Worm (Caenorhabditis elegans) whole organism, L1 larva: ENCODE measurements around the gene cyp-14A1.

ENCODE experiments used
- C16A3.4 ChIP-seq: fragments of 150-350 bp; optimal IDR thresholded peaks from 2 replicates; lab custom pipeline; 2014; ENCODE audit warnings: missing biosample characterization, missing genetic modification characterization
- Y116A8C.19 ChIP-seq: sonication (generic microtip); optimal IDR thresholded peaks from 2 replicates; lab custom pipeline; 2016; ENCODE audit warnings: missing compliant biosample characterization, missing genetic modification characterization, borderline replicate concordance
- alr-1 ChIP-seq: fragments of 200-800 bp; sonication (Bioruptor generic); optimal IDR thresholded peaks from 2 replicates; lab custom pipeline; 2018; ENCODE audit warnings: borderline replicate concordance, mild to moderate bottlenecking, missing genetic modification characterization, missing compliant biosample characterization
- aly-2 ChIP-seq: fragments of 150-350 bp; optimal IDR thresholded peaks from 2 replicates; lab custom pipeline; 2014; ENCODE audit warnings: missing biosample characterization, missing genetic modification characterization
- ama-1 ChIP-seq: fragments of 150-350 bp; optimal IDR thresholded peaks from 2 replicates; lab custom pipeline; 2014
- blmp-1 ChIP-seq: fragments of 150-350 bp; optimal IDR thresholded peaks from 2 replicates; lab custom pipeline; 2014; ENCODE audit warnings: missing biosample characterization, missing genetic modification characterization
- ceh-63 ChIP-seq: fragments of 200-800 bp; sonication (Bioruptor generic); optimal IDR thresholded peaks from 2 replicates; lab custom pipeline; 2018; ENCODE audit warnings: mild to moderate bottlenecking, missing genetic modification characterization, missing compliant biosample characterization
- ceh-8 ChIP-seq: fragments of 200-800 bp; sonication (Bioruptor generic); optimal IDR thresholded peaks from 2 replicates; lab custom pipeline; 2018; ENCODE audit warnings: mild to moderate bottlenecking, missing genetic modification characterization, moderate library complexity, missing compliant biosample characterization
- ceh-82 ChIP-seq, 3 experiments: fragments of 150-350 bp in 1 of 3; sonication (generic microtip) in 2 of 3; optimal IDR thresholded peaks; 2 replicates each; lab custom pipeline; 2014 to 2017; ENCODE audit warnings: missing biosample characterization in 3 of 3, missing genetic modification characterization in 3 of 3
- ceh-88 ChIP-seq: fragments of 200-800 bp; sonication (Bioruptor generic); IDR thresholded peaks from 2 replicates; pipeline ENCODE4 v1.3.6; 2022; ENCODE audit warnings: missing genetic modification characterization, missing compliant biosample characterization
- ceh-90 ChIP-seq: sonication (generic microtip); optimal IDR thresholded peaks from 2 replicates; lab custom pipeline; 2016; ENCODE audit warnings: missing genetic modification characterization, missing compliant biosample characterization
- ces-1 ChIP-seq: fragments of 150-350 bp; optimal IDR thresholded peaks from 2 replicates; lab custom pipeline; 2014; ENCODE audit warnings: missing biosample characterization, missing genetic modification reagents, missing genetic modification characterization
- dsc-1 ChIP-seq: sonication (generic microtip); optimal IDR thresholded peaks from 2 replicates; lab custom pipeline; 2016; ENCODE audit warnings: mild to moderate bottlenecking, missing genetic modification characterization, missing compliant biosample characterization
- efl-3 ChIP-seq: fragments of 200-800 bp; sonication (Bioruptor generic); optimal IDR thresholded peaks from 2 replicates; lab custom pipeline; 2018; ENCODE audit warnings: mild to moderate bottlenecking, missing genetic modification characterization, missing compliant biosample characterization
- egl-13 ChIP-seq: sonication (generic microtip); optimal IDR thresholded peaks from 2 replicates; lab custom pipeline; 2016; ENCODE audit warnings: missing genotype, missing genetic modification reagents, missing genetic modification characterization, missing compliant biosample characterization
- elt-2 ChIP-seq: sonication (generic microtip); optimal IDR thresholded peaks from 2 replicates; lab custom pipeline; 2016; ENCODE audit warnings: missing genetic modification characterization, mild to moderate bottlenecking, inconsistent platforms, missing compliant biosample characterization, missing genetic modification reagents
- ets-5 ChIP-seq: fragments of 200-800 bp; sonication (Bioruptor generic); IDR thresholded peaks from 2 replicates; pipeline ENCODE4 v1.3.6; 2022; ENCODE audit warnings: missing genetic modification characterization, missing compliant biosample characterization
- fkh-10 ChIP-seq: sonication (generic microtip); optimal IDR thresholded peaks from 2 replicates; lab custom pipeline; 2017; ENCODE audit warnings: missing biosample characterization, missing genetic modification reagents, missing genetic modification characterization
- fkh-8 ChIP-seq: sonication (generic microtip); optimal IDR thresholded peaks from 2 replicates; lab custom pipeline; 2016; ENCODE audit warnings: mild to moderate bottlenecking, missing genetic modification characterization, missing compliant biosample characterization
- fos-1 ChIP-seq: fragments of 150-350 bp; optimal IDR thresholded peaks from 2 replicates; lab custom pipeline; 2014; ENCODE audit warnings: missing biosample characterization, missing genetic modification characterization
- grh-1 ChIP-seq: fragments of 200-800 bp; sonication (Bioruptor generic); IDR thresholded peaks from 2 replicates; pipeline ENCODE4 v1.3.6; 2022; ENCODE audit warnings: missing genetic modification reagents, missing genetic modification characterization, missing compliant biosample characterization
- hlh-4 ChIP-seq: sonication (generic microtip); optimal IDR thresholded peaks from 2 replicates; lab custom pipeline; 2016; ENCODE audit warnings: mild to moderate bottlenecking, missing genetic modification characterization, missing compliant biosample characterization
- irx-1 ChIP-seq: sonication (generic microtip); optimal IDR thresholded peaks from 2 replicates; lab custom pipeline; 2016; ENCODE audit warnings: missing genetic modification characterization, missing compliant biosample characterization
- isw-1 ChIP-seq: fragments of 200-800 bp; sonication (Bioruptor generic); IDR thresholded peaks from 2 replicates; pipeline ENCODE4 v1.3.6; 2022; ENCODE audit warnings: missing genetic modification characterization, missing compliant biosample characterization
- jun-1 ChIP-seq: fragments of 150-350 bp; optimal IDR thresholded peaks from 2 replicates; lab custom pipeline; 2014; ENCODE audit warnings: missing biosample characterization, missing genetic modification reagents, missing genetic modification characterization
- lin-14 ChIP-seq: fragments of 200-800 bp; sonication (Bioruptor generic); optimal IDR thresholded peaks from 2 replicates; lab custom pipeline; 2018; ENCODE audit warnings: mild to moderate bottlenecking, missing genetic modification characterization, moderate library complexity, missing compliant biosample characterization
- lin-15B ChIP-seq: fragments of 150-350 bp; sonication (generic microtip); optimal IDR thresholded peaks from 3 replicates; lab custom pipeline; 2014; ENCODE audit warnings: missing biosample characterization, missing genetic modification characterization
- lin-35 ChIP-seq, 2 experiments: fragments of 150-350 bp; optimal IDR thresholded peaks; 2 replicates each; lab custom pipeline; 2014; ENCODE audit warnings: missing biosample characterization in 2 of 2, missing genetic modification characterization in 2 of 2, missing genetic modification reagents in 2 of 2
- lin-39 ChIP-seq: fragments of 150-350 bp; optimal IDR thresholded peaks from 2 replicates; lab custom pipeline; 2014; ENCODE audit warnings: missing biosample characterization, missing genetic modification reagents, missing genetic modification characterization
- lsy-2 ChIP-seq, 2 experiments: fragments of 150-350 bp; optimal IDR thresholded peaks; 2 replicates each; lab custom pipeline; 2014; ENCODE audit warnings: missing biosample characterization in 2 of 2, missing genetic modification characterization in 2 of 2
- nhr-11 ChIP-seq: fragments of 150-350 bp; optimal IDR thresholded peaks from 2 replicates; lab custom pipeline; 2014; ENCODE audit warnings: missing biosample characterization, missing genetic modification characterization
- nhr-12 ChIP-seq: sonication (generic microtip); optimal IDR thresholded peaks from 2 replicates; lab custom pipeline; 2017; ENCODE audit warnings: missing biosample characterization, missing genetic modification characterization
- nhr-19 ChIP-seq: fragments of 200-800 bp; sonication (Bioruptor generic); conservative IDR thresholded peaks from 2 replicates; pipeline ENCODE4 v1.3.6; 2022; ENCODE audit warnings: missing genetic modification characterization, missing compliant biosample characterization
- nhr-20 ChIP-seq: sonication (generic microtip); optimal IDR thresholded peaks from 2 replicates; lab custom pipeline; 2016; ENCODE audit warnings: mild to moderate bottlenecking, missing genetic modification characterization, missing compliant biosample characterization
- nhr-28 ChIP-seq: fragments of 150-350 bp; optimal IDR thresholded peaks from 2 replicates; lab custom pipeline; 2014; ENCODE audit warnings: missing biosample characterization, missing genetic modification characterization
- nhr-47 ChIP-seq: sonication (generic microtip); optimal IDR thresholded peaks from 2 replicates; lab custom pipeline; 2016; ENCODE audit warnings: mild to moderate bottlenecking, missing genetic modification characterization, moderate library complexity, missing compliant biosample characterization
- nhr-76 ChIP-seq: sonication (generic microtip); optimal IDR thresholded peaks from 2 replicates; lab custom pipeline; 2017; ENCODE audit warnings: missing biosample characterization, missing genetic modification characterization
- nhr-77 ChIP-seq: fragments of 150-350 bp; optimal IDR thresholded peaks from 2 replicates; lab custom pipeline; 2014; ENCODE audit warnings: missing biosample characterization, missing genetic modification characterization
- nhr-84 ChIP-seq: sonication (generic microtip); optimal IDR thresholded peaks from 2 replicates; lab custom pipeline; 2017; ENCODE audit warnings: missing biosample characterization, missing genetic modification characterization
- pag-3 ChIP-seq: sonication (generic microtip); optimal IDR thresholded peaks from 2 replicates; lab custom pipeline; 2017; ENCODE audit warnings: missing genetic modification characterization, mild to moderate bottlenecking, missing compliant biosample characterization, antibody characterized with exemption, borderline replicate concordance; ENCODE audit not compliant: insufficient read depth
- pqm-1 ChIP-seq: sonication (generic microtip); optimal IDR thresholded peaks from 3 replicates; lab custom pipeline; 2017; ENCODE audit warnings: missing biosample characterization, missing genetic modification characterization
- rnt-1 ChIP-seq: sonication (generic microtip); optimal IDR thresholded peaks from 2 replicates; lab custom pipeline; 2016; ENCODE audit warnings: mild to moderate bottlenecking, missing genetic modification characterization, moderate library complexity, missing compliant biosample characterization
- skn-1 ChIP-seq: fragments of 150-350 bp; optimal IDR thresholded peaks from 2 replicates; lab custom pipeline; 2014; ENCODE audit warnings: missing biosample characterization, missing genetic modification characterization
- snpc-4 ChIP-seq: fragments of 150-350 bp; optimal IDR thresholded peaks from 2 replicates; lab custom pipeline; 2014; ENCODE audit warnings: missing biosample characterization, missing genetic modification characterization
- sox-4 ChIP-seq: sonication (generic microtip); optimal IDR thresholded peaks from 2 replicates; lab custom pipeline; 2016; ENCODE audit warnings: missing genetic modification characterization, missing compliant biosample characterization
- tlp-1 ChIP-seq: fragments of 150-350 bp; optimal IDR thresholded peaks from 2 replicates; lab custom pipeline; 2014; ENCODE audit warnings: missing biosample characterization, missing genetic modification characterization
- unc-30 ChIP-seq: sonication (generic microtip); optimal IDR thresholded peaks from 2 replicates; lab custom pipeline; 2017; ENCODE audit warnings: missing biosample characterization, missing genetic modification characterization
- unc-62 ChIP-seq: fragments of 150-350 bp; optimal IDR thresholded peaks from 2 replicates; lab custom pipeline; 2014; ENCODE audit warnings: missing biosample characterization, missing genetic modification reagents, missing genetic modification characterization
- unc-86 ChIP-seq: sonication (generic microtip); optimal IDR thresholded peaks from 2 replicates; lab custom pipeline; 2016; ENCODE audit warnings: missing genetic modification characterization, missing compliant biosample characterization
- vab-15 ChIP-seq: sonication (generic microtip); optimal IDR thresholded peaks from 2 replicates; lab custom pipeline; 2017; ENCODE audit warnings: missing genotype, mild to moderate bottlenecking, missing genetic modification characterization, missing compliant biosample characterization
- xbp-1 ChIP-seq: sonication (generic microtip); optimal IDR thresholded peaks from 2 replicates; lab custom pipeline; 2016; ENCODE audit warnings: missing genetic modification characterization, missing compliant biosample characterization
- zag-1 ChIP-seq: fragments of 150-350 bp; optimal IDR thresholded peaks from 2 replicates; lab custom pipeline; 2014; ENCODE audit warnings: missing biosample characterization, missing genetic modification characterization
- ztf-11 ChIP-seq, 2 experiments: sonication (generic microtip); optimal IDR thresholded peaks; 2 replicates each; lab custom pipeline; 2016 to 2017; ENCODE audit warnings: missing genetic modification characterization in 2 of 2, missing biosample characterization in 1 of 2, missing compliant biosample characterization in 1 of 2
- ztf-4 ChIP-seq: fragments of 150-350 bp; optimal IDR thresholded peaks from 2 replicates; lab custom pipeline; 2014; ENCODE audit warnings: missing biosample characterization, missing genetic modification characterization

Gene cyp-14A1

ce11 chrX:13251354-13251843 lies 15.8 kb downstream of the cyp-14A1 start (continued):
- TF ChIP-seq egl-13: no peak
- TF ChIP-seq ceh-90: no peak
- TF ChIP-seq isw-1 (GFP tag; lab: Robert Waterston, UW): no peak; the same call in none of the 2 replicates
- no peak for TF ChIP-seq lin-15B (tag; lab: Kevin White, UChicago)
- TF ChIP-seq unc-30 (tag; lab: Kevin White, UChicago): no peak
- TF ChIP-seq lin-14 (GFP tag; lab: Kevin White, UChicago): peak; percentile 96
- no peak for TF ChIP-seq ceh-63 (GFP tag; lab: Kevin White, UChicago)
- peak; percentile 41 for TF ChIP-seq jun-1 (tag; lab: Kevin White, UChicago)
- TF ChIP-seq tlp-1 (tag; lab: Kevin White, UChicago): no peak
- no peak for TF ChIP-seq lin-39
- TF ChIP-seq fos-1 (tag; lab: Kevin White, UChicago): peak; percentile 40
- no peak for TF ChIP-seq nhr-28 (tag; lab: Kevin White, UChicago)
- no peak for TF ChIP-seq hlh-4 (tag; lab: Kevin White, UChicago)
- no peak for TF ChIP-seq ceh-8
- TF ChIP-seq lsy-2 (tag; optimal IDR thresholded peaks at IDR 0.05; lab: Kevin White, UChicago): peak; percentile 54 to 66
- peak; percentile 7 to 65 (median 26) for TF ChIP-seq ceh-82 (tag; optimal IDR thresholded peaks at IDR 0.05; lab: Kevin White, UChicago)
- TF ChIP-seq nhr-76 (tag; lab: Kevin White, UChicago): no peak
- TF ChIP-seq lin-35 (GFP tag; optimal IDR thresholded peaks at IDR 0.05; lab: Kevin White, UChicago): peak; percentile 64 to 74
- no peak for TF ChIP-seq elt-2 (tag; lab: Kevin White, UChicago)
- no peak for TF ChIP-seq sox-4 (tag; lab: Kevin White, UChicago)
- peak; percentile 17 for TF ChIP-seq snpc-4 (tag; lab: Kevin White, UChicago)
- no peak for TF ChIP-seq ztf-11 (tag; optimal IDR thresholded peaks at IDR 0.05; lab: Kevin White, UChicago)
- no peak for TF ChIP-seq Y116A8C.19 (tag; lab: Kevin White, UChicago)
- TF ChIP-seq vab-15 (tag; lab: Kevin White, UChicago): peak; percentile 39
- TF ChIP-seq ama-1 (lab: Kevin White, UChicago): no peak
- peak; percentile 42 for TF ChIP-seq skn-1 (tag; lab: Kevin White, UChicago)
- peak; percentile 54 for TF ChIP-seq C16A3.4 (tag; lab: Kevin White, UChicago)
- TF ChIP-seq nhr-20: peak; percentile 89
- TF ChIP-seq nhr-11: no peak
- TF ChIP-seq nhr-84 (tag; lab: Kevin White, UChicago): no peak
- peak; percentile 49 for TF ChIP-seq blmp-1 (tag; lab: Kevin White, UChicago)
- no peak for TF ChIP-seq aly-2 (tag; lab: Kevin White, UChicago)
- no peak for TF ChIP-seq alr-1 (tag; lab: Kevin White, UChicago)
- peak; percentile 8 for TF ChIP-seq fkh-10 (GFP tag; lab: Kevin White, UChicago)
- TF ChIP-seq grh-1 (GFP tag; lab: Robert Waterston, UW): peak; percentile 60
- TF ChIP-seq nhr-12 (tag; lab: Kevin White, UChicago): no peak
- no peak for TF ChIP-seq efl-3 (GFP tag; lab: Kevin White, UChicago)
- no peak for TF ChIP-seq ceh-88 (GFP tag; lab: Robert Waterston, UW)
- TF ChIP-seq pqm-1 (tag; lab: Kevin White, UChicago): no peak
- no peak for TF ChIP-seq unc-62 (GFP tag; lab: Kevin White, UChicago)
- TF ChIP-seq nhr-77 (tag; lab: Kevin White, UChicago): peak; percentile 44
- TF ChIP-seq unc-86 (tag; lab: Kevin White, UChicago): peak; percentile 55
- TF ChIP-seq ces-1 (GFP tag; lab: Kevin White, UChicago): no peak
- peak; percentile 82 for TF ChIP-seq rnt-1
- TF ChIP-seq irx-1 (tag; lab: Kevin White, UChicago): peak; percentile 35
- no peak for TF ChIP-seq ets-5
- peak; percentile 53 for TF ChIP-seq fkh-8
- no peak for TF ChIP-seq zag-1 (tag; lab: Kevin White, UChicago)
- peak; percentile 9 for TF ChIP-seq ztf-4 (tag; lab: Kevin White, UChicago)
- TF ChIP-seq nhr-47 (tag; lab: Kevin White, UChicago): peak; percentile 69
- peak; percentile 56 for TF ChIP-seq dsc-1
- peak; percentile 62 for TF ChIP-seq xbp-1
- TF ChIP-seq pag-3 (tag; lab: Kevin White, UChicago): peak; percentile 26
- peak; percentile 65 for TF ChIP-seq nhr-19 (GFP tag; lab: Robert Waterston, UW)
